Worm (Caenorhabditis elegans) whole organism, late embryonic: ENCODE data around the gene cyp-33C5.

Source experiments
- fkh-10 ChIP-seq: fragments of 150-350 bp; optimal IDR thresholded peaks from 2 replicates; lab custom pipeline; 2014; ENCODE audit warnings: missing biosample characterization, missing genetic modification reagents, missing genetic modification characterization
- lim-6 ChIP-seq: sonication (generic microtip); optimal IDR thresholded peaks from 2 replicates; lab custom pipeline; 2016; ENCODE audit warnings: missing genetic modification characterization, missing compliant biosample characterization
- nhr-11 ChIP-seq: fragments of 150-350 bp; optimal IDR thresholded peaks from 2 replicates; lab custom pipeline; 2014; ENCODE audit warnings: missing biosample characterization, missing genetic modification characterization
- pqm-1 ChIP-seq: sonication (generic microtip); optimal IDR thresholded peaks from 2 replicates; lab custom pipeline; 2016; ENCODE audit warnings: missing genetic modification characterization, missing compliant biosample characterization
- rnt-1 ChIP-seq: sonication (generic microtip); optimal IDR thresholded peaks from 2 replicates; lab custom pipeline; 2016; ENCODE audit warnings: missing genetic modification characterization, missing compliant biosample characterization

- TF ChIP-seq rnt-1 (tag; lab: Kevin White, UChicago), result no peak
- no peak for TF ChIP-seq fkh-10 (GFP tag; lab: Kevin White, UChicago)
- TF ChIP-seq lim-6 (tag; lab: Kevin White, UChicago), result no peak
- no peak for TF ChIP-seq pqm-1 (tag; lab: Kevin White, UChicago)
- TF ChIP-seq nhr-11, result no peak
Measured at ce11 chrV:2244751-2245150, at the start of gene cyp-33C5.
